Worm (Caenorhabditis elegans) whole organism, midembryonic: Measurements from ENCODE around the gene lbp-3.

Experiments used
- T22C8.4 ChIP-seq: fragments of 200-800 bp; sonication (Bioruptor generic); IDR thresholded peaks from 2 replicates; pipeline ENCODE4 v1.3.6; 2022; ENCODE audit warnings: missing genetic modification characterization, missing compliant biosample characterization
- cog-1 ChIP-seq: sonication (generic microtip); optimal IDR thresholded peaks from 2 replicates; lab custom pipeline; 2016; ENCODE audit warnings: missing genetic modification characterization, missing compliant biosample characterization
- flt-1 ChIP-seq: fragments of 200-800 bp; sonication (Bioruptor generic); IDR thresholded peaks from 2 replicates; pipeline ENCODE4 v1.3.6; 2022; ENCODE audit warnings: missing genetic modification characterization, missing compliant biosample characterization
- klf-2 ChIP-seq: fragments of 200-800 bp; sonication (Bioruptor generic); conservative IDR thresholded peaks from 2 replicates; pipeline ENCODE4 v1.3.6; 2022; ENCODE audit warnings: missing genetic modification reagents, missing genetic modification characterization, missing compliant biosample characterization
- med-1 ChIP-seq: sonication (generic microtip); optimal IDR thresholded peaks from 2 replicates; lab custom pipeline; 2017; ENCODE audit warnings: missing genetic modification characterization, mild to moderate bottlenecking, missing compliant biosample characterization, antibody characterized with exemption, missing genetic modification reagents; ENCODE audit not compliant: insufficient read depth
- ref-1 ChIP-seq: fragments of 200-800 bp; sonication (Bioruptor generic); conservative IDR thresholded peaks from 2 replicates; pipeline ENCODE4 v1.3.6; 2022; ENCODE audit warnings: missing genetic modification reagents, missing genetic modification characterization, missing compliant biosample characterization
- ztf-29 ChIP-seq: fragments of 200-800 bp; sonication (Bioruptor generic); IDR thresholded peaks from 2 replicates; pipeline ENCODE4 v1.3.6; 2022; ENCODE audit warnings: missing genetic modification reagents, missing genetic modification characterization, missing compliant biosample characterization

DNA sequence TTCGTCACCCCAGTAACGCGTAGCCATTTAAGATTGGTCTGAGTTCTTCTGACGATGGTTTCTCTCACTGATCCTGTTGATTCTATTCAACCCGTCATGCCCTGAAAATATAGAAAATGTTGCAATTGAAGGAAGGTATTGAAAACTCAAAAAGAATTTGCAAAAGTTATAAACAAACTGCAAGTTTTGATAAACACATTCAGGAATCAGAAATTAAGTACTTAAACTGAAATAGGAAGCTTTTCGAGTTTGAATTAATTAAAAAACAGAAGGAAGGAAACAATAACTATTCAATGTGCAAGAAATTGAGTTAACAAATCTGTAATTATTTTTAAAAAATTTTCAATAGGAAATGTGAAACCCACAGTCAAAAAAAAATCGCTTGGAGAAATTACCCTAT lies 36.9 kb upstream of the lbp-3 start, which contains the start of gene rgl-1:
- TF ChIP-seq ref-1 (GFP tag; lab: Robert Waterston, UW) (no peak), flt-1 (no peak), med-1 (GFP tag; lab: Kevin White, UChicago) (no peak), klf-2 (no peak), ztf-29 (no peak), T22C8.4 (GFP tag; lab: Robert Waterston, UW) (no peak), cog-1 (no peak)
